ENCODE assay signal across 5 fruit fly cellular contexts in the genomic region with DNA sequence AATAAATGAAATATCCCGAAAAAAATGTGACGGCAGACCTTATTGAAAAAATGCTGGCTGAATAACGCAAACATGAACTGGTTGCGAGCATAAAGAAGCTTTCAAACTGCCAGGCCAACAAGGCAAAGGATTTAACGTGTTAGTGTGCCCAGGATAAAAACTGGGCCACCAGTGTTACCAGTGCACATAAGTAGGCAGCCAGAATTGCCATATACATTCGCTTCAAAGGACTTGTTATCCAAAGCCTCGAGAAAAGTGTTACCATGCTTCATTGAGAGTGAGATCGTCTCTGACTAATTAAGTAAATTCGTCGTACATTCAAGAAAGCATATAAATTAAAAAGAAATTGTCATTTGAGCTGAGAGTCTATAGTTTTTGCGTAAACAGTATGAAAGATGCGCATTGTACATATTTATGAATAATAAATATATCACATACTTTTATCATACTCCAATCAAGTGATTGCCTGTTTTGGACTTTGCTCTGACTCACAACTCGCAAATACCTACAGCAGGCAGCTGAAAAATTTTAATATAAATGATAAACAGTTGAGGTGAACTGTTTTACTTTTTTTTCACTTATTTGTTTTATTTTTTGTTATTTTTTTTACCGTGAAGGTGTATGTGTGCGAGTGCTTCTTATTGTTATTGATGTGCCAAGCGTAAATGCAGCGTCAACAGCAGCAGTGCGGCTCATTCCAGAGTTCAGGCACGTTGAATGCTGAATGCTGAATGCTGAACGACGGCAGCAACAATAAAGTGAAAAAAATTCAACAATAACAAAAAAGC.
TF ChIP-seq lines count a peak whose summit lies in the region.

No protein-coding gene starts in this region.

- no peak for TF ChIP-seq CTCF in whole organism, embryonic (GFP tag; optimal IDR thresholded peaks at IDR 0.05; lab: Kevin White, UChicago)

TF ChIP-seq in whole organism, adult, 20 proteins besides CTCF, POLR2A, EP300 and RAD21 (continues in another document):
- TF ChIP-seq toe (GFP tag; optimal IDR thresholded peaks at IDR 0.05; lab: Kevin White, UChicago) (no peak), CG12768 (GFP tag; optimal IDR thresholded peaks at IDR 0.05; lab: Kevin White, UChicago) (no peak), CG33017 (tag; optimal IDR thresholded peaks at IDR 0.05; lab: Kevin White, UChicago) (no peak), CG7101 (tag; optimal IDR thresholded peaks at IDR 0.05; lab: Kevin White, UChicago) (peak; percentile 19), CG14711 (tag; optimal IDR thresholded peaks at IDR 0.05; lab: Kevin White, UChicago) (no peak), bab1 (GFP tag; optimal IDR thresholded peaks at IDR 0.05; lab: Kevin White, UChicago) (peak; percentile 16), pad (GFP tag; optimal IDR thresholded peaks at IDR 0.05; lab: Kevin White, UChicago) (no peak), CG5204 (GFP tag; optimal IDR thresholded peaks at IDR 0.05; lab: Kevin White, UChicago) (no peak), Clk (GFP tag; optimal IDR thresholded peaks at IDR 0.05; lab: Kevin White, UChicago) (no peak), CG7045 (GFP tag; optimal IDR thresholded peaks at IDR 0.05; lab: Kevin White, UChicago) (no peak), CG11617 (GFP tag; optimal IDR thresholded peaks at IDR 0.05; lab: Kevin White, UChicago) (peak; percentile 50), cnc (optimal IDR thresholded peaks at IDR 0.05; lab: Kevin White, UChicago) (no peak), Crg-1 (GFP tag; optimal IDR thresholded peaks at IDR 0.05; lab: Kevin White, UChicago) (no peak), Hr96 (GFP tag; optimal IDR thresholded peaks at IDR 0.05; lab: Kevin White, UChicago) (no peak), kay (GFP tag; lab: Kevin White, UChicago; ENCODE audit: borderline replicate concordance) (no peak), Mnt (GFP tag; optimal IDR thresholded peaks at IDR 0.05; lab: Kevin White, UChicago) (no peak), CG1620 (GFP tag; optimal IDR thresholded peaks at IDR 0.05; lab: Kevin White, UChicago) (no peak)

TF ChIP-seq in whole organism, embryonic, 481 proteins besides CTCF, POLR2A, EP300 and RAD21 (continues in another document):
- TF ChIP-seq wek (GFP tag; optimal IDR thresholded peaks at IDR 0.05; lab: Kevin White, UChicago) (no peak), trh (GFP tag; optimal IDR thresholded peaks at IDR 0.05; lab: Kevin White, UChicago) (no peak), CG16813 (GFP tag; IDR thresholded peaks at IDR 0.05; lab: Robert Waterston, UW; ENCODE audit: partially characterized antibody) (0 out of 3 replicates have a peak, but pooled peaks have one; percentile 21), D19B (GFP tag; optimal IDR thresholded peaks at IDR 0.05; lab: Kevin White, UChicago) (no peak), CG7928 (GFP tag; optimal IDR thresholded peaks at IDR 0.05; lab: Kevin White, UChicago) (no peak), hth (optimal IDR thresholded peaks at IDR 0.05; lab: Kevin White, UChicago) (no peak), CG18262 (tag; optimal IDR thresholded peaks at IDR 0.05; lab: Kevin White, UChicago) (no peak), Hand (GFP tag; optimal IDR thresholded peaks at IDR 0.05; lab: Kevin White, UChicago) (no peak), Elba2 (GFP tag; optimal IDR thresholded peaks at IDR 0.05; lab: Kevin White, UChicago) (peak; percentile 14), Lhr (GFP tag; optimal IDR thresholded peaks at IDR 0.05; lab: Kevin White, UChicago) (no peak), cg (GFP tag; optimal IDR thresholded peaks at IDR 0.05; lab: Kevin White, UChicago) (no peak), nerfin-1 (tag; optimal IDR thresholded peaks at IDR 0.05; lab: Kevin White, UChicago) (no peak), corto (GFP tag; optimal IDR thresholded peaks at IDR 0.05; lab: Kevin White, UChicago) (no peak), bbx (GFP tag; IDR thresholded peaks at IDR 0.05; lab: Robert Waterston, UW; ENCODE audit: partially characterized antibody) (no peak), Nf-YC (tag; optimal IDR thresholded peaks at IDR 0.05; lab: Kevin White, UChicago) (no peak), nom (GFP tag; optimal IDR thresholded peaks at IDR 0.05; lab: Kevin White, UChicago) (peak; percentile 56), CG2678 (tag; optimal IDR thresholded peaks at IDR 0.05; lab: Kevin White, UChicago) (no peak)

TF ChIP-seq in whole organism, prepupa, 60 proteins besides CTCF, POLR2A, EP300 and RAD21 (continues in another document):
- TF ChIP-seq Hr4 (GFP tag; optimal IDR thresholded peaks at IDR 0.05; lab: Kevin White, UChicago) (no peak), CG3032 (tag; optimal IDR thresholded peaks at IDR 0.05; lab: Kevin White, UChicago) (peak; percentile 29), CG6808 (GFP tag; optimal IDR thresholded peaks at IDR 0.05; lab: Kevin White, UChicago) (peak; percentile 34), esn (GFP tag; optimal IDR thresholded peaks at IDR 0.05; lab: Kevin White, UChicago) (peak; percentile 23), CG8632 (GFP tag; optimal IDR thresholded peaks at IDR 0.05; lab: Kevin White, UChicago) (peak; percentile 26), CG11294 (GFP tag; IDR thresholded peaks at IDR 0.05; lab: Robert Waterston, UW) (no peak), svp (GFP tag; lab: Kevin White, UChicago) (peak; percentile 57), CG34406 (GFP tag; optimal IDR thresholded peaks at IDR 0.05; lab: Kevin White, UChicago) (peak; percentile 52), CG10669 (GFP tag; optimal IDR thresholded peaks at IDR 0.05; lab: Kevin White, UChicago) (peak; percentile 34), CG16779 (tag; optimal IDR thresholded peaks at IDR 0.05; lab: Kevin White, UChicago) (no peak), Eip78C (GFP tag; lab: Kevin White, UChicago) (peak; percentile 75), CG6163 (GFP tag; IDR thresholded peaks at IDR 0.05; lab: Robert Waterston, UW) (peak; percentile 60; the same call in 2 of the 3 replicates), Lpt (GFP tag; optimal IDR thresholded peaks at IDR 0.05; lab: Kevin White, UChicago) (no peak), pdm3 (GFP tag; optimal IDR thresholded peaks at IDR 0.05; lab: Kevin White, UChicago) (peak; percentile 7), Met (GFP tag; optimal IDR thresholded peaks at IDR 0.05; lab: Kevin White, UChicago) (peak; percentile 27), Sox102F (GFP tag; optimal IDR thresholded peaks at IDR 0.05; lab: Kevin White, UChicago) (peak; percentile 33), topi (GFP tag; optimal IDR thresholded peaks at IDR 0.05; lab: Kevin White, UChicago) (peak; percentile 5), CG9139 (GFP tag; optimal IDR thresholded peaks at IDR 0.05; lab: Kevin White, UChicago) (peak; percentile 54)

TF ChIP-seq in whole organism, pupa, 21 proteins besides CTCF, POLR2A, EP300 and RAD21 (continues in another document):
- peak; percentile 4 for TF ChIP-seq Pif1B (GFP tag; optimal IDR thresholded peaks at IDR 0.05; lab: Kevin White, UChicago)
- no peak for TF ChIP-seq CG4496 (GFP tag; IDR thresholded peaks at IDR 0.05; lab: Robert Waterston, UW)
- peak; percentile 49 for TF ChIP-seq gl (tag; optimal IDR thresholded peaks at IDR 0.05; lab: Kevin White, UChicago)
- TF ChIP-seq EcR (GFP tag; optimal IDR thresholded peaks at IDR 0.05; lab: Kevin White, UChicago), result no peak
- no peak for TF ChIP-seq CG12605 (GFP tag; IDR thresholded peaks at IDR 0.05; lab: Robert Waterston, UW)
- peak; percentile 7 for TF ChIP-seq CG34367 (tag; optimal IDR thresholded peaks at IDR 0.05; lab: Kevin White, UChicago)
- TF ChIP-seq CG10348 (GFP tag; IDR thresholded peaks at IDR 0.05; lab: Robert Waterston, UW), result no peak
- TF ChIP-seq CG15710 (tag; optimal IDR thresholded peaks at IDR 0.05; lab: Kevin White, UChicago), result peak; percentile 15
- peak; percentile 35 for TF ChIP-seq Pif1A (GFP tag; optimal IDR thresholded peaks at IDR 0.05; lab: Kevin White, UChicago)
- no peak for TF ChIP-seq fd96Ca (GFP tag; IDR thresholded peaks at IDR 0.05; lab: Robert Waterston, UW)
- no peak for TF ChIP-seq CG9948 (tag; optimal IDR thresholded peaks at IDR 0.05; lab: Kevin White, UChicago)
- TF ChIP-seq CG32121 (GFP tag; IDR thresholded peaks at IDR 0.05; lab: Robert Waterston, UW), result no peak
- TF ChIP-seq CG13204 (GFP tag; optimal IDR thresholded peaks at IDR 0.05; lab: Kevin White, UChicago), result no peak
- TF ChIP-seq D1 (tag; optimal IDR thresholded peaks at IDR 0.05; lab: Kevin White, UChicago), result no peak
- no peak for TF ChIP-seq Ets98B (GFP tag; IDR thresholded peaks at IDR 0.05; lab: Robert Waterston, UW)
- no peak for TF ChIP-seq CG14655 (GFP tag; optimal IDR thresholded peaks at IDR 0.05; lab: Kevin White, UChicago)
- TF ChIP-seq Snoo (tag; optimal IDR thresholded peaks at IDR 0.05; lab: Kevin White, UChicago), result peak; percentile 24
- no peak for TF ChIP-seq rn (GFP tag; IDR thresholded peaks at IDR 0.05; lab: Robert Waterston, UW)
- TF ChIP-seq CG8301 (tag; optimal IDR thresholded peaks at IDR 0.05; lab: Kevin White, UChicago), result no peak

TF ChIP-seq in whole organism, wandering third instar larva, 38 proteins besides CTCF, POLR2A, EP300 and RAD21 (continues in another document):
- TF ChIP-seq pan (optimal IDR thresholded peaks at IDR 0.05; lab: Kevin White, UChicago) (no peak), CG32264 (GFP tag; optimal IDR thresholded peaks at IDR 0.05; lab: Kevin White, UChicago) (no peak), Mio (GFP tag; optimal IDR thresholded peaks at IDR 0.05; lab: Kevin White, UChicago) (no peak), psq (GFP tag; optimal IDR thresholded peaks at IDR 0.05; lab: Kevin White, UChicago) (no peak), Myc (optimal IDR thresholded peaks at IDR 0.05; lab: Kevin White, UChicago) (no peak), Jra (GFP tag; optimal IDR thresholded peaks at IDR 0.05; lab: Kevin White, UChicago) (no peak), CG9705 (GFP tag; optimal IDR thresholded peaks at IDR 0.05; lab: Kevin White, UChicago) (peak; percentile 11), br (GFP tag; optimal IDR thresholded peaks at IDR 0.05; lab: Kevin White, UChicago) (no peak), Dif (GFP tag; optimal IDR thresholded peaks at IDR 0.05; lab: Kevin White, UChicago; ENCODE audit: partially characterized antibody) (no peak), lola (GFP tag; optimal IDR thresholded peaks at IDR 0.05; lab: Kevin White, UChicago) (no peak), sv (GFP tag; optimal IDR thresholded peaks at IDR 0.05; lab: Kevin White, UChicago) (no peak), Hnf4 (GFP tag; optimal IDR thresholded peaks at IDR 0.05; lab: Kevin White, UChicago) (peak; percentile 63), Vsx2 (GFP tag; optimal IDR thresholded peaks at IDR 0.05; lab: Kevin White, UChicago; ENCODE audit: partially characterized antibody) (no peak), GATAd (GFP tag; optimal IDR thresholded peaks at IDR 0.05; lab: Kevin White, UChicago) (no peak), Hr78 (GFP tag; optimal IDR thresholded peaks at IDR 0.05; lab: Kevin White, UChicago) (no peak), Dfd (GFP tag; optimal IDR thresholded peaks at IDR 0.05; lab: Kevin White, UChicago) (no peak), tai (GFP tag; optimal IDR thresholded peaks at IDR 0.05; lab: Kevin White, UChicago) (no peak), Sp1 (GFP tag; optimal IDR thresholded peaks at IDR 0.05; lab: Kevin White, UChicago) (peak; percentile 72), Rel (GFP tag; optimal IDR thresholded peaks at IDR 0.05; lab: Kevin White, UChicago) (peak; percentile 43), Rel (tag; optimal IDR thresholded peaks at IDR 0.05; lab: Kevin White, UChicago) (peak; percentile 31), dl (GFP tag; optimal IDR thresholded peaks at IDR 0.05; lab: Kevin White, UChicago; ENCODE audit: insufficient read depth in 1 of 2, partially characterized antibody in 2 of 2) (no peak)
